Worm (Caenorhabditis elegans) whole organism, L4/young adult: ENCODE data around the gene B0563.9.

ENCODE experiments used
- W03F9.2 ChIP-seq: fragments of 150-350 bp; optimal IDR thresholded peaks from 2 replicates; lab custom pipeline; 2014; ENCODE audit warnings: missing biosample characterization, missing genetic modification characterization
- dao-5 ChIP-seq: sonication (generic microtip); optimal IDR thresholded peaks from 2 replicates; lab custom pipeline; 2016; ENCODE audit warnings: missing genotype, missing genetic modification characterization, moderate library complexity, missing compliant biosample characterization
- him-1 ChIP-seq: sonication (generic microtip); optimal IDR thresholded peaks from 2 replicates; lab custom pipeline; 2016; ENCODE audit warnings: missing genotype, missing genetic modification reagents, missing genetic modification characterization, missing compliant biosample characterization

ce11 chrX:9162864-9163263 is 5.5 kb upstream of the B0563.9 start, which contains the start of gene tsp-11:
- TF ChIP-seq him-1 (tag; lab: Kevin White, UChicago) (no peak), dao-5 (no peak), W03F9.2 (tag; lab: Kevin White, UChicago) (no peak)
